Worm (Caenorhabditis elegans) whole organism, mixed stage, embryonic: Measurements from ENCODE around the gene nspg-10.

Source experiments
- M03D4.4 ChIP-seq: sonication (generic microtip); optimal IDR thresholded peaks from 2 replicates; lab custom pipeline; 2017; ENCODE audit warnings: mild to moderate bottlenecking, missing genetic modification characterization, missing compliant biosample characterization
- blmp-1 ChIP-seq: fragments of 150-350 bp; optimal IDR thresholded peaks from 2 replicates; lab custom pipeline; 2014; ENCODE audit warnings: missing biosample characterization, missing genetic modification characterization
- ces-1 ChIP-seq: fragments of 150-350 bp; optimal IDR thresholded peaks from 2 replicates; lab custom pipeline; 2014; ENCODE audit warnings: missing biosample characterization, missing genetic modification reagents, missing genetic modification characterization
- elt-3 ChIP-seq: fragments of 150-350 bp; optimal IDR thresholded peaks from 2 replicates; lab custom pipeline; 2014; ENCODE audit warnings: missing biosample characterization, missing genetic modification characterization
- lin-13 ChIP-seq: fragments of 150-350 bp; optimal IDR thresholded peaks from 2 replicates; lab custom pipeline; 2014; ENCODE audit warnings: missing biosample characterization, missing genetic modification characterization
- lsy-2 ChIP-seq: fragments of 150-350 bp; optimal IDR thresholded peaks from 2 replicates; lab custom pipeline; 2014; ENCODE audit warnings: missing biosample characterization, missing genetic modification characterization
- mep-1 ChIP-seq: fragments of 150-350 bp; optimal IDR thresholded peaks from 2 replicates; lab custom pipeline; 2017; ENCODE audit warnings: missing biosample characterization, missing genetic modification reagents, missing genetic modification characterization, inconsistent platforms
- nhr-237 ChIP-seq: fragments of 150-350 bp; optimal IDR thresholded peaks from 2 replicates; lab custom pipeline; 2014; ENCODE audit warnings: missing biosample characterization, missing genetic modification characterization
- nhr-28 ChIP-seq: fragments of 150-350 bp; optimal IDR thresholded peaks from 2 replicates; lab custom pipeline; 2014; ENCODE audit warnings: missing biosample characterization, missing genetic modification characterization
- snpc-4 ChIP-seq: fragments of 150-350 bp; optimal IDR thresholded peaks from 2 replicates; lab custom pipeline; 2014; ENCODE audit warnings: missing biosample characterization, missing genetic modification characterization
- unc-62 ChIP-seq: fragments of 150-350 bp; optimal IDR thresholded peaks from 2 replicates; lab custom pipeline; 2014; ENCODE audit warnings: missing biosample characterization, missing genetic modification reagents, missing genetic modification characterization

ce11 chrIV:4640941-4641340 is 35.4 kb downstream of the nspg-10 start:
- TF ChIP-seq M03D4.4 (tag; lab: Kevin White, UChicago): no peak
- TF ChIP-seq ces-1: no peak
- no peak for TF ChIP-seq blmp-1
- no peak for TF ChIP-seq lin-13 (tag; lab: Kevin White, UChicago)
- no peak for TF ChIP-seq unc-62 (GFP tag; lab: Kevin White, UChicago)
- TF ChIP-seq nhr-28 (tag; lab: Kevin White, UChicago): no peak
- TF ChIP-seq lsy-2 (tag; lab: Kevin White, UChicago): no peak
- TF ChIP-seq elt-3 (tag; lab: Kevin White, UChicago): no peak
- no peak for TF ChIP-seq snpc-4
- TF ChIP-seq mep-1 (tag; lab: Kevin White, UChicago): no peak
- TF ChIP-seq nhr-237 (tag; lab: Kevin White, UChicago): no peak
